Worm (Caenorhabditis elegans): ENCODE measurements around the gene fbxb-87.

Gene fbxb-87

DNA sequence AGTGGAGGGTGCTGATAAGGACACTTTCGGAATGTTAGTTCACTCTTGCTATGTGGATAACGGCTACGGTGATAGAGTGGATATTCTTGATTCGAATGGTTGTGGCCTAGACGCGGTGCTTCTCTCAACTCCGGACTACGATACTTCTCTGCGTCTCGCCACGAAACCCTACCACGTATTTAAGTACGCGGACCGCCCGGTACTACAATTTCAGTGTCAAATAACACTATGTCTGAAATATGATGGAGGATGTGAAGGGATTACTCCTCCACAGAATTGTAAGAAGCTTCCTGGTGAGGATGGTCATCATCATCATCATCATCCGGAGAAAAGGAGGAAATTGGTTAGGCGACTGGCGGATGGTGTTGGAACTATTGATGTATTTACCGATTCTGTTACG is 20.7 kb downstream of the fbxb-87 start:
- TF ChIP-seq sptf-2 (GFP tag; optimal IDR thresholded peaks at IDR 0.05) (no peak), cebp-1 (GFP tag; IDR thresholded peaks at IDR 0.05) (no peak), cebp-1 (tag; optimal IDR thresholded peaks at IDR 0.05) (no peak), ZK185.1 (tag; optimal IDR thresholded peaks at IDR 0.05; ENCODE audit: poor library complexity, severe bottlenecking) (no peak), ceh-58 (GFP tag; IDR thresholded peaks at IDR 0.05) (no peak), dpl-1 (GFP tag; optimal IDR thresholded peaks at IDR 0.05) (no peak), dox-1 (GFP tag; IDR thresholded peaks at IDR 0.05) (no peak), snpc-1.3 (tag; optimal IDR thresholded peaks at IDR 0.05; ENCODE audit: insufficient read depth) (no peak), lsl-1 (GFP tag; optimal IDR thresholded peaks at IDR 0.05) (no peak), F52B5.7 (tag; optimal IDR thresholded peaks at IDR 0.05) (no peak), F49E8.2 (tag; optimal IDR thresholded peaks at IDR 0.05; ENCODE audit: insufficient read depth) (no peak), dpff-1 (tag; optimal IDR thresholded peaks at IDR 0.05) (no peak), ets-4 (GFP tag; optimal IDR thresholded peaks at IDR 0.05) (no peak), nhr-80 (tag; optimal IDR thresholded peaks at IDR 0.05) (no peak), madf-6 (GFP tag; IDR thresholded peaks at IDR 0.05) (no peak), F57A8.1 (GFP tag; optimal IDR thresholded peaks at IDR 0.05) (no peak), Y79H2A.3 (GFP tag; conservative IDR thresholded peaks at IDR 0.05) (no peak), nfya-2 (GFP tag; IDR thresholded peaks at IDR 0.05) (no peak)

- TF ChIP-seq hlh-26 (GFP tag; conservative IDR thresholded peaks at IDR 0.05) = no peak
- no peak for TF ChIP-seq ztf-18 (tag; optimal IDR thresholded peaks at IDR 0.05)
- no peak for TF ChIP-seq ceh-79 (tag; optimal IDR thresholded peaks at IDR 0.05)
- no peak for TF ChIP-seq B0336.3 (GFP tag; IDR thresholded peaks at IDR 0.05)
- no peak for TF ChIP-seq F39B2.1 (GFP tag; IDR thresholded peaks at IDR 0.05)
- no peak for TF ChIP-seq F33H1.4 (GFP tag; IDR thresholded peaks at IDR 0.05)
- no peak for TF ChIP-seq chd-7 (tag; optimal IDR thresholded peaks at IDR 0.05)
- no peak for TF ChIP-seq C06A6.2 (GFP tag; conservative IDR thresholded peaks at IDR 0.05)
Observed at ce11 chrIII:10920044-10920443, 25.7 kb downstream of the fbxb-87 start, which contains the start of gene vab-7. vab-7 (plus strand) TSS chrIII:10920344.

DNA sequence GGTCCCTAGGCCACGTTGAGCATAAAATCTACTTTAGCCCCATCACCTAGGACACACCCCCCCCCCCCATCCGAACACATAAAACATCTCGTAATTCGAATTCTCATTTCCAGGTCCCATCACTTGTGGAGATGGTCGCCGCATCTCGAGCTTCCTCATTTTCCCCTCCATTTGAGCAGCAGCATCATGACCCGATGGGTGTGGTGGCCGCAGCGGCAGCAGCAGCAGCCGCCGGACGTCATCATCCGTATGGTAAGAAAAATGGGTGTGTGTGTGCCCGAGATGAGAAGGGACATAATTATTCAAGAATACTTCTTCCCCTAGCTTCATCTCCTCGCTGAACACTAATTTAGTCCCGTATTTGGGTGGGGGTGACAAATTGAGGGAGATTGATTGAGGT is 27.2 kb downstream of the fbxb-87 start:
- TF ChIP-seq zfh-2 (GFP tag; conservative IDR thresholded peaks at IDR 0.05) (peak; percentile 81), F57C9.4 (tag; optimal IDR thresholded peaks at IDR 0.05) (no peak)

- TF ChIP-seq ekl-4 (GFP tag; IDR thresholded peaks at IDR 0.05) = no peak
- no peak for TF ChIP-seq him-1 (tag; optimal IDR thresholded peaks at IDR 0.05)
- TF ChIP-seq F39B2.1 (GFP tag; IDR thresholded peaks at IDR 0.05) = no peak
- TF ChIP-seq tbp1 (GFP tag; optimal IDR thresholded peaks at IDR 0.05) = no peak
- no peak for TF ChIP-seq zfh-2 (GFP tag; conservative IDR thresholded peaks at IDR 0.05)
- TF ChIP-seq zim-3 (tag; optimal IDR thresholded peaks at IDR 0.05) = no peak
- TF ChIP-seq B0035.1 (tag; optimal IDR thresholded peaks at IDR 0.05) = no peak
- no peak for TF ChIP-seq hlh-12 (tag; optimal IDR thresholded peaks at IDR 0.05)
- no peak for TF ChIP-seq madf-8 (GFP tag; conservative IDR thresholded peaks at IDR 0.05)
- TF ChIP-seq lin-26 (GFP tag; IDR thresholded peaks at IDR 0.05) = no peak
- TF ChIP-seq F23B12.7 (tag; optimal IDR thresholded peaks at IDR 0.05; ENCODE audit: insufficient read depth) = no peak
- no peak for TF ChIP-seq ZK185.1 (tag; optimal IDR thresholded peaks at IDR 0.05; ENCODE audit: poor library complexity, severe bottlenecking)
- no peak for TF ChIP-seq B0019.2 (GFP tag; conservative IDR thresholded peaks at IDR 0.05)
- no peak for TF ChIP-seq hmg-20 (GFP tag; IDR thresholded peaks at IDR 0.05)
- no peak for TF ChIP-seq unc-62 (GFP tag; optimal IDR thresholded peaks at IDR 0.05)
- no peak for TF ChIP-seq let-607 (tag; optimal IDR thresholded peaks at IDR 0.05)
Observed at ce11 chrIII:10923539-10923938, 29.2 kb downstream of the fbxb-87 start.

Data from whole organism, young adult.